Fruit fly (Drosophila melanogaster) whole organism, wandering third instar larva: ENCODE results near the gene puc.

Experiments
- Abd-B ChIP-seq: fragments of >200 bp; optimal IDR thresholded peaks from 2 replicates; lab custom pipeline; 2017; ENCODE audit warnings: missing biosample characterization, missing genetic modification characterization
- CG32264 ChIP-seq: fragments of 200-800 bp; sonication (Bioruptor generic); optimal IDR thresholded peaks from 2 replicates; lab custom pipeline; 2016; ENCODE audit warnings: missing biosample characterization, missing genetic modification characterization
- CG9705 ChIP-seq: fragments of 200-800 bp; sonication (Bioruptor generic); optimal IDR thresholded peaks from 2 replicates; lab custom pipeline; 2018; ENCODE audit warnings: missing biosample characterization, mild to moderate bottlenecking, missing genetic modification characterization
- Dif ChIP-seq: fragments of 200-275, 200-300 bp; sonication (Bioruptor generic); optimal IDR thresholded peaks from 2 replicates; lab custom pipeline; 2018; ENCODE audit warnings: missing biosample characterization, missing genetic modification characterization; ENCODE audit not compliant: partially characterized antibody
- GATAd ChIP-seq: sonication (Bioruptor generic); optimal IDR thresholded peaks from 2 replicates; lab custom pipeline; 2016; ENCODE audit warnings: missing biosample characterization, missing genetic modification characterization
- HLH106 ChIP-seq: fragments of 200-800 bp; optimal IDR thresholded peaks from 3 replicates; lab custom pipeline; 2019; ENCODE audit warnings: missing biosample characterization, mild to moderate bottlenecking, missing genetic modification characterization, moderate library complexity
- Hr78 ChIP-seq: fragments of >200 bp; optimal IDR thresholded peaks from 2 replicates; lab custom pipeline; 2017; ENCODE audit warnings: missing biosample characterization, missing genetic modification characterization
- Jra ChIP-seq: sonication (Bioruptor generic); optimal IDR thresholded peaks from 2 replicates; lab custom pipeline; 2016; ENCODE audit warnings: missing biosample characterization, missing genetic modification characterization
- Myc ChIP-seq: fragments of >200 bp; optimal IDR thresholded peaks from 2 replicates; lab custom pipeline; 2017
- OdsH ChIP-seq: fragments of 200-800 bp; sonication (Bioruptor generic); optimal IDR thresholded peaks from 2 replicates; lab custom pipeline; 2016; ENCODE audit warnings: missing biosample characterization, mild to moderate bottlenecking, missing genetic modification characterization
- Rel ChIP-seq, 2 experiments: fragments of 200-800 bp; sonication (Bioruptor generic) in 1 of 2; optimal IDR thresholded peaks; 2 replicates in 1 of 2; 3 replicates in 1 of 2; lab custom pipeline; 2016 to 2019; ENCODE audit warnings: mild to moderate bottlenecking in 2 of 2, missing biosample characterization in 2 of 2, missing genetic modification characterization in 2 of 2, moderate library complexity in 1 of 2
- Vsx2 ChIP-seq: fragments of 200-300, 225-300 bp; sonication (Bioruptor generic); optimal IDR thresholded peaks from 2 replicates; lab custom pipeline; 2018; ENCODE audit warnings: missing biosample characterization, missing genetic modification characterization; ENCODE audit not compliant: partially characterized antibody
- br ChIP-seq: fragments of 200-800 bp; sonication (Bioruptor generic); optimal IDR thresholded peaks from 2 replicates; lab custom pipeline; 2016; ENCODE audit warnings: missing biosample characterization, missing genetic modification characterization
- brk ChIP-seq: fragments of 200-800 bp; sonication (Bioruptor generic); optimal IDR thresholded peaks from 2 replicates; lab custom pipeline; 2016; ENCODE audit warnings: missing biosample characterization, mild to moderate bottlenecking, missing genetic modification characterization
- dmrt93B ChIP-seq: fragments of 200-800 bp; sonication (Bioruptor generic); optimal IDR thresholded peaks from 2 replicates; lab custom pipeline; 2018; ENCODE audit warnings: missing biosample characterization, mild to moderate bottlenecking, missing genetic modification characterization
- dsf ChIP-seq: sonication (Bioruptor generic); optimal IDR thresholded peaks from 2 replicates; lab custom pipeline; 2016; ENCODE audit warnings: missing biosample characterization, missing genetic modification characterization, borderline replicate concordance
- foxo ChIP-seq, 2 experiments: fragments of 200-800 bp; sonication (Bioruptor generic); optimal IDR thresholded peaks; 2 replicates in 1 of 2; 3 replicates in 1 of 2; lab custom pipeline; 2016 to 2017; ENCODE audit warnings: missing biosample characterization in 2 of 2, missing genetic modification characterization in 2 of 2
- fru ChIP-seq: fragments of 200-800 bp; sonication (Bioruptor generic); optimal IDR thresholded peaks from 3 replicates; lab custom pipeline; 2016; ENCODE audit warnings: missing biosample characterization, mild to moderate bottlenecking, missing genetic modification characterization
- h ChIP-seq: fragments of 200-800 bp; sonication (Bioruptor generic); optimal IDR thresholded peaks from 3 replicates; lab custom pipeline; 2016; ENCODE audit warnings: missing biosample characterization, mild to moderate bottlenecking, missing genetic modification characterization
- psq ChIP-seq: fragments of 200-800 bp; sonication (Bioruptor generic); optimal IDR thresholded peaks from 3 replicates; lab custom pipeline; 2017; ENCODE audit warnings: missing biosample characterization, mild to moderate bottlenecking, missing genetic modification characterization, moderate library complexity
- rgr ChIP-seq: fragments of 200-800 bp; sonication (Bioruptor generic); optimal IDR thresholded peaks from 3 replicates; lab custom pipeline; 2016; ENCODE audit warnings: missing biosample characterization, mild to moderate bottlenecking, missing genetic modification characterization
- sage ChIP-seq: fragments of 200-800 bp; sonication (Bioruptor generic); optimal IDR thresholded peaks from 2 replicates; lab custom pipeline; 2016; ENCODE audit warnings: missing biosample characterization, mild to moderate bottlenecking, missing genetic modification characterization
- sv ChIP-seq: fragments of 200-800 bp; sonication (Bioruptor generic); optimal IDR thresholded peaks from 3 replicates; lab custom pipeline; 2016; ENCODE audit warnings: missing biosample characterization, missing genetic modification characterization
- usp ChIP-seq: fragments of >200 bp; optimal IDR thresholded peaks from 2 replicates; lab custom pipeline; 2017; ENCODE audit warnings: missing biosample characterization, missing genetic modification characterization
- woc ChIP-seq: sonication (Bioruptor generic); optimal IDR thresholded peaks from 2 replicates; lab custom pipeline; 2016; ENCODE audit warnings: missing biosample characterization, mild to moderate bottlenecking, missing genetic modification characterization

The puc gene

DNA sequence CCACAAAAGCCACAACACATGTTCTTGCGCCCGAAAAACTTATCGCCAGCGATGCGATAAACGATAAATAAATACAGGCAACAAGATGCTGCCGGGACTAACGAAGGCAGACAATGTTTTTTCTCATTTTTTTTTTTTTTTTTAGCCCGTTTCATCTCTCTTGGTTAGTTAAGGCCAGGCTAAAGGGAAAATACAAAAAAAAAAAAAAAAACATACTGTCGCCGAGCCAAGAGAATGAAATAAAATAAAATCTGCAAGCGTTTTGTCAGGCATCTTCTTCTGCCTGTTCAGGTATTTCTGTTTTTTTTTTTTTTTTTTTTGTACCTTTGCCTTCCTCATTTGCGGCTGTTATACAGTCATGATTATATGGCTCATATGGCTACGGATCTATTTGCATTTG, 59.7 kb downstream of the puc start:
- no peak for TF ChIP-seq Dif (GFP tag; lab: Kevin White, UChicago)
- no peak for TF ChIP-seq CG32264
- no peak for TF ChIP-seq h
- TF ChIP-seq Hr78 = no peak
- no peak for TF ChIP-seq Vsx2 (GFP tag; lab: Kevin White, UChicago)
- no peak for TF ChIP-seq usp (GFP tag; lab: Kevin White, UChicago)
- TF ChIP-seq OdsH (GFP tag; lab: Kevin White, UChicago) = no peak
- TF ChIP-seq woc (GFP tag; lab: Kevin White, UChicago) = no peak
- TF ChIP-seq psq = no peak
- no peak for TF ChIP-seq Rel (GFP tag; optimal IDR thresholded peaks at IDR 0.05; lab: Kevin White, UChicago)
- no peak for TF ChIP-seq Rel (tag; optimal IDR thresholded peaks at IDR 0.05; lab: Kevin White, UChicago)
- TF ChIP-seq foxo (GFP tag; optimal IDR thresholded peaks at IDR 0.05; lab: Kevin White, UChicago) = no peak
- no peak for TF ChIP-seq br (GFP tag; lab: Kevin White, UChicago)
- TF ChIP-seq fru (GFP tag; lab: Kevin White, UChicago) = no peak
- no peak for TF ChIP-seq HLH106 (tag; lab: Kevin White, UChicago)
- no peak for TF ChIP-seq Abd-B (GFP tag; lab: Kevin White, UChicago)

DNA sequence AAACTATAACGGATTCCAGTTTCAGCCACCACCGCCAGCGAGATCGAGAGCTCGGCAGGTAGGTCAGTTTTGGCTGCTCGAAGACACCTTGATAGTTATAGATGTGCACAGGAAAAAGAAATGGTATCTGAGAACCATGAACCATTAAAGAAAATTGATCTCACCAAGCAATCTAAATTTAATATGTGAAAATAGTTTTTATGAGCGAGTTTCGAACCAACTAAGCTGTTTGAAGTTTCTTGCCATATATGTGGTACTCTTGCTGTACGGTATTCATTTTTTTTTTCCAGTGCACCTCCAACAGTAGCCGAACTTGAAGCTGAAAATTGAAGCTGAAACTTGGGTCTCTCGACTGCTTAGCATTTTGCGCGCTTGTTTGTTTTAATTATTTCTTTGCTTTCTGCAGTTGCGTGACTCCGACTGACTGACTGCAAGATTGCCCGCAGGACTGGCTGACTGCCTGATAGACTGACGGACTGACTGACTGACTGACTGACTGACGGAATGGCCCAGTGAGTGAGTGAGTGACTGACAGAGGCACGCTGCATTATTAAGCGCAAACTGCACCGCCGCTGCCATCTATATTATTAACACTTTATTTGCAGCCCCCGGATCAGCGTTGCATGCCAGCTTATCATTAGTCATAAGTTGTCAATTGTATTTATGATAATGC, 66.5 kb downstream of the puc start:
- TF ChIP-seq sv (no peak), brk (GFP tag; lab: Kevin White, UChicago) (no peak), rgr (no peak), Hr78 (no peak), usp (GFP tag; lab: Kevin White, UChicago) (no peak), CG9705 (GFP tag; lab: Kevin White, UChicago) (no peak), Jra (GFP tag; lab: Kevin White, UChicago) (no peak), dsf (no peak), Myc (lab: Kevin White, UChicago) (no peak), dmrt93B (GFP tag; lab: Kevin White, UChicago) (no peak), h (no peak), GATAd (GFP tag; lab: Kevin White, UChicago) (no peak), Abd-B (GFP tag; lab: Kevin White, UChicago) (no peak), sage (no peak), psq (no peak)
